Fruit fly (Drosophila melanogaster) whole organism: ENCODE data around the gene Polr3F.

ENCODE experiments used
- CG8478 ChIP-seq: fragments of >200 bp; optimal IDR thresholded peaks from 2 replicates; lab custom pipeline; 2018; ENCODE audit warnings: inconsistent platforms
- Dll ChIP-seq: fragments of >200 bp; optimal IDR thresholded peaks from 2 replicates; lab custom pipeline; 2017
- EcR ChIP-seq, 2 experiments: fragments of >200 bp; optimal IDR thresholded peaks; 2 replicates each; lab custom pipeline; 2017; ENCODE audit warnings: missing biosample characterization in 2 of 2, missing genetic modification characterization in 2 of 2, missing genetic modification reagents in 2 of 2
- pan ChIP-seq: fragments of >200 bp; optimal IDR thresholded peaks from 2 replicates; lab custom pipeline; 2017
- usp ChIP-seq: fragments of >200 bp; optimal IDR thresholded peaks from 2 replicates; lab custom pipeline; 2017; ENCODE audit warnings: missing biosample characterization, missing genetic modification characterization, mixed read lengths

- TF ChIP-seq pan (lab: Kevin White, UChicago): no peak
- no peak for TF ChIP-seq EcR (GFP tag; optimal IDR thresholded peaks at IDR 0.05; lab: Kevin White, UChicago)
- no peak for TF ChIP-seq CG8478 (lab: Kevin White, UChicago)
- TF ChIP-seq usp: no peak
- no peak for TF ChIP-seq Dll (lab: Kevin White, UChicago)
Measured at dm6 chr3R:22342151-22342550, 25.0 kb downstream of the Polr3F start, which contains the start of gene CG5386.
